Worm (Caenorhabditis elegans) whole organism, L3 larva: ENCODE measurements around the gene basl-1.

ENCODE experiments used
- lin-39 ChIP-seq: fragments of 150-350 bp; optimal IDR thresholded peaks from 2 replicates; lab custom pipeline; 2018; ENCODE audit warnings: missing biosample characterization, missing genetic modification reagents, missing genetic modification characterization
- nhr-11 ChIP-seq: fragments of 150-350 bp; optimal IDR thresholded peaks from 2 replicates; lab custom pipeline; 2014; ENCODE audit warnings: missing biosample characterization, missing genetic modification characterization

DNA sequence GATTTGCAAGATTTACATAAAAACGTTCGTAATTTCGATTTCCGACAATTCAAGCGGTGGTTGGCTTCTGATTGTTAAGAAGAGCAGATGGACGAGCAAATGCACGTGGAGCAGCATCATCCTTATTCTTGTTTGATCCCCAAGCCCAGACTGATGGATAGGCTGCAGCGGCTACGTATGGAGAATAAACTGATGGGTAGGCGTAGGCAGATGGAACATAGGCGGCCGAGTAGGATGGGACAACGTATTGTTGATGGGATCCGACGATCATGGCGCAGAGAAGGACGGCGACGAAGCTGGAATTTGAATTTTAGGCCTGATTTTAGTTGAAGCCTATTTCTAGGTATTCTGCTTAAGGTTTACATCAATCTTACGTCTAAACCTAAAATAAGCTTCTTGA, 46.5 kb upstream of the basl-1 start:
- TF ChIP-seq nhr-11 (tag; lab: Kevin White, UChicago), result no peak
- no peak for TF ChIP-seq lin-39 (tag; lab: Kevin White, UChicago)
